Worm (Caenorhabditis elegans) whole organism, L2 larva: ENCODE measurements around the gene F58A4.2.

Source experiments
- ZK546.5 ChIP-seq: sonication (generic microtip); optimal IDR thresholded peaks from 2 replicates; lab custom pipeline; 2017; ENCODE audit warnings: missing biosample characterization, missing genetic modification characterization
- ama-1 ChIP-seq: fragments of 150-350 bp; optimal IDR thresholded peaks from 2 replicates; lab custom pipeline; 2018; ENCODE audit warnings: inconsistent platforms
- egl-27 ChIP-seq: sonication (generic microtip); optimal IDR thresholded peaks from 3 replicates; lab custom pipeline; 2017; ENCODE audit warnings: missing biosample characterization, missing genetic modification reagents, missing genetic modification characterization
- elt-3 ChIP-seq: sonication (generic microtip); optimal IDR thresholded peaks from 2 replicates; lab custom pipeline; 2017; ENCODE audit warnings: missing biosample characterization, missing genetic modification characterization
- lin-13 ChIP-seq: fragments of 150-350 bp; optimal IDR thresholded peaks from 2 replicates; lab custom pipeline; 2014; ENCODE audit warnings: missing biosample characterization, missing genetic modification reagents, missing genetic modification characterization
- lin-39 ChIP-seq: fragments of 150-350 bp; optimal IDR thresholded peaks from 2 replicates; lab custom pipeline; 2014; ENCODE audit warnings: missing biosample characterization, missing genetic modification reagents, missing genetic modification characterization
- mdl-1 ChIP-seq, 2 experiments: fragments of 150-350 bp in 1 of 2; sonication (generic microtip) in 1 of 2; optimal IDR thresholded peaks; 2 replicates each; lab custom pipeline; 2017; ENCODE audit warnings: missing biosample characterization in 2 of 2, missing genetic modification characterization in 2 of 2
- nhr-12 ChIP-seq: fragments of 150-350 bp; optimal IDR thresholded peaks from 2 replicates; lab custom pipeline; 2014; ENCODE audit warnings: missing biosample characterization, missing genetic modification characterization
- nhr-23 ChIP-seq: fragments of 150-350 bp; optimal IDR thresholded peaks from 2 replicates; lab custom pipeline; 2014; ENCODE audit warnings: missing biosample characterization, missing genetic modification reagents, missing genetic modification characterization
- peb-1 ChIP-seq: fragments of 150-350 bp; optimal IDR thresholded peaks from 2 replicates; lab custom pipeline; 2014; ENCODE audit warnings: missing biosample characterization, missing genetic modification characterization
- ztf-1 ChIP-seq: fragments of 200-800 bp; sonication (Bioruptor generic); conservative IDR thresholded peaks from 2 replicates; pipeline ENCODE4 v1.3.6; 2022; ENCODE audit warnings: missing genetic modification characterization, missing compliant biosample characterization

ce11 chrIII:9595563-9595962 is 5.0 kb downstream of the F58A4.2 start, which contains the start of gene rom-2:
- TF ChIP-seq egl-27 (tag; lab: Kevin White, UChicago) (no peak), ama-1 (lab: Kevin White, UChicago) (no peak), nhr-12 (tag; lab: Kevin White, UChicago) (no peak), mdl-1 (tag; optimal IDR thresholded peaks at IDR 0.05; lab: Kevin White, UChicago) (no peak), nhr-23 (tag; lab: Kevin White, UChicago) (no peak), lin-39 (tag; lab: Kevin White, UChicago) (no peak), ztf-1 (GFP tag; lab: Robert Waterston, UW) (no peak), lin-13 (GFP tag; lab: Kevin White, UChicago) (no peak), elt-3 (tag; lab: Kevin White, UChicago) (no peak), ZK546.5 (tag; lab: Kevin White, UChicago) (no peak), peb-1 (no peak)
